Fruit fly (Drosophila melanogaster): ENCODE results near the gene ND-ACP.

ND-ACP gene

DNA sequence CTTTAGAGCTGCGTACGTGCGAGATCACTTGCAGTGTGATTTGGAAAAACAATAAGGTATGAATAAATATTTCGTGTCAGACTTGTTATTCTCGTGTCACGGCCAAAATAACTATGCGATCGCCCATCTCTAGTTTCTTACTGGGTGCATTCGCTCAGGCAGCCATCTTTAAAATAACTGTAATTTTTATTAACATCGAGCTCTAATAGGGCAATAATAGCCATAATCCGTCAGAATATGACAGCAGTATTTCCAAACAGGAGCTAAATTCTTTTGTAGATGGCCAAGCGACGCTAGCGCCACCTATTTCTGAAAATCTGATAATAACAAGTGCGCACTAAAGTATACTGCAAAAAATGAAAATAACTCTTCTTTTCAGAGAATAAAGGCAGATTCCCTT, 22.3 kb downstream of the ND-ACP start (continued):
- TF ChIP-seq CG31441 (GFP tag; IDR thresholded peaks at IDR 0.05) (peak; percentile 59; the same call in 1 of the 2 replicates), CG13775 (GFP tag; optimal IDR thresholded peaks at IDR 0.05) (peak; percentile 19), CG12391 (tag; optimal IDR thresholded peaks at IDR 0.05) (peak; percentile 29), lab (GFP tag; optimal IDR thresholded peaks at IDR 0.05) (peak; percentile 55), Kr (GFP tag; optimal IDR thresholded peaks at IDR 0.05) (no peak), Gsc (GFP tag; IDR thresholded peaks at IDR 0.05) (no peak), p53 (GFP tag; optimal IDR thresholded peaks at IDR 0.05) (no peak), hbn (GFP tag; IDR thresholded peaks at IDR 0.05; ENCODE audit: partially characterized antibody) (peak; percentile 93), Eip74EF (GFP tag; optimal IDR thresholded peaks at IDR 0.05) (peak in 1 of 2 experiments; percentile 29), CG34224 (GFP tag; IDR thresholded peaks at IDR 0.05; ENCODE audit: partially characterized antibody) (peak; percentile 92), inv (GFP tag; IDR thresholded peaks at IDR 0.05; ENCODE audit: partially characterized antibody) (peak; percentile 73), CG6254 (GFP tag; optimal IDR thresholded peaks at IDR 0.05) (no peak), CG4328 (GFP tag; optimal IDR thresholded peaks at IDR 0.05) (no peak), unc-4 (GFP tag; IDR thresholded peaks at IDR 0.05; ENCODE audit: partially characterized antibody) (peak; percentile 86), maf-S (GFP tag; optimal IDR thresholded peaks at IDR 0.05) (no peak), crp (GFP tag; optimal IDR thresholded peaks at IDR 0.05) (no peak), grau (tag; optimal IDR thresholded peaks at IDR 0.05) (peak; percentile 47), HLH54F (GFP tag; optimal IDR thresholded peaks at IDR 0.05) (peak; percentile 40), Hr39 (optimal IDR thresholded peaks at IDR 0.05) (no peak), Sin3A (optimal IDR thresholded peaks at IDR 0.05) (no peak), CG4404 (GFP tag; IDR thresholded peaks at IDR 0.05) (no peak), stc (GFP tag; IDR thresholded peaks at IDR 0.05) (peak; percentile 27; the same call in 1 of the 2 replicates), Camta (GFP tag; optimal IDR thresholded peaks at IDR 0.05) (no peak), lov (optimal IDR thresholded peaks at IDR 0.05) (no peak), lov (GFP tag; IDR thresholded peaks at IDR 0.05) (no peak), CTCF (GFP tag; optimal IDR thresholded peaks at IDR 0.05) (peak; percentile 98), dmrt99B (tag; optimal IDR thresholded peaks at IDR 0.05) (peak; percentile 45), CG4730 (GFP tag; IDR thresholded peaks at IDR 0.05) (no peak), cato (GFP tag; optimal IDR thresholded peaks at IDR 0.05; ENCODE audit: borderline replicate concordance) (no peak), CG8290 (GFP tag; optimal IDR thresholded peaks at IDR 0.05) (no peak), CG8290 (tag; optimal IDR thresholded peaks at IDR 0.05) (peak; percentile 43 to 70), CG12659 (GFP tag; optimal IDR thresholded peaks at IDR 0.05) (peak; percentile 73), tio (GFP tag; optimal IDR thresholded peaks at IDR 0.05) (no peak), gfzf (GFP tag; optimal IDR thresholded peaks at IDR 0.05) (peak; percentile 15), dati (GFP tag; IDR thresholded peaks at IDR 0.05) (no peak), CG15514 (GFP tag; optimal IDR thresholded peaks at IDR 0.05) (peak; percentile 48), pb (GFP tag; optimal IDR thresholded peaks at IDR 0.05) (peak; percentile 12), phol (tag; optimal IDR thresholded peaks at IDR 0.05) (peak; percentile 97), CG18262 (tag; optimal IDR thresholded peaks at IDR 0.05) (peak; percentile 37), CG11696 (GFP tag; IDR thresholded peaks at IDR 0.05) (no peak; the same call in 1 of the 2 replicates), E2f2 (GFP tag; IDR thresholded peaks at IDR 0.05) (peak; percentile 16; the same call in 1 of the 2 replicates), Sox102F (GFP tag; optimal IDR thresholded peaks at IDR 0.05) (peak; percentile 32), ham (GFP tag; IDR thresholded peaks at IDR 0.05) (no peak), CG2116 (GFP tag; optimal IDR thresholded peaks at IDR 0.05) (peak; percentile 54), CG8388 (GFP tag; optimal IDR thresholded peaks at IDR 0.05) (peak; percentile 26), sens (GFP tag) (peak; percentile 86), CG7556 (GFP tag; optimal IDR thresholded peaks at IDR 0.05) (peak; percentile 13), lmd (GFP tag; IDR thresholded peaks at IDR 0.05) (peak; percentile 26; the same call in 1 of the 2 replicates), Stat92E (GFP tag; optimal IDR thresholded peaks at IDR 0.05) (peak in 1 of 3 experiments; percentile 53), Opbp (GFP tag; IDR thresholded peaks at IDR 0.05; ENCODE audit: partially characterized antibody) (peak; percentile 89), CG6654 (GFP tag; optimal IDR thresholded peaks at IDR 0.05) (no peak)
